Worm (Caenorhabditis elegans): ENCODE measurements around the gene T22D1.17.

DNA sequence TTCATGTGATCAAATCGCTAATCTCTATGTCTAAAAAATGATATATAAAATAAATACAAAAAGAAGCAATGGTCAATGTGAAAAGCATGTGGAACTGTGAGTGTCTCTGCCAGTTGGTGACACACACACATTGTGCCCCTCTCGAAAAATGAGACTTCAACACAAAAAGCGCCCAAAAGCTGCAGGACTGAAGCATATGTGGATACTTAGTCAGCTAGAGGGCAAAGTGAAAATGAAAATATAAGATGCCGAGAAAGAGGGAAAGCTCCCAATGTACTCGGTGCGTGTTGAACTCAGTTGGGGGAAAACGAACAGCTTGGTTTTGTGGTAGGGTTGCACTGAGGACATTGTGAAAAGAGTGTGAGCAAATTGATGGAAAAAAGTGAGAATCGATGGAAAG, 24.6 kb upstream of the T22D1.17 start:
- TF ChIP-seq tbx-8 (GFP tag; optimal IDR thresholded peaks at IDR 0.05): no peak
- TF ChIP-seq lsy-2 (tag; optimal IDR thresholded peaks at IDR 0.05): no peak
- TF ChIP-seq nhr-12 (tag; optimal IDR thresholded peaks at IDR 0.05): no peak
- TF ChIP-seq ztf-11 (tag; optimal IDR thresholded peaks at IDR 0.05): no peak
- TF ChIP-seq blmp-1 (tag; optimal IDR thresholded peaks at IDR 0.05): no peak
- TF ChIP-seq ces-1 (GFP tag; optimal IDR thresholded peaks at IDR 0.05): peak; percentile 57
- TF ChIP-seq nhr-28 (tag; optimal IDR thresholded peaks at IDR 0.05): no peak
- TF ChIP-seq unc-62 (GFP tag; optimal IDR thresholded peaks at IDR 0.05): peak; percentile 21
- TF ChIP-seq nhr-76 (tag; optimal IDR thresholded peaks at IDR 0.05): no peak
- TF ChIP-seq snpc-4 (tag; optimal IDR thresholded peaks at IDR 0.05): no peak
- no peak for TF ChIP-seq lin-13 (tag; optimal IDR thresholded peaks at IDR 0.05)
- TF ChIP-seq nhr-237 (tag; optimal IDR thresholded peaks at IDR 0.05): no peak
- TF ChIP-seq mab-5 (tag; optimal IDR thresholded peaks at IDR 0.05): no peak
